Worm (Caenorhabditis elegans): ENCODE measurements around the gene ceh-30.

Gene ceh-30

DNA sequence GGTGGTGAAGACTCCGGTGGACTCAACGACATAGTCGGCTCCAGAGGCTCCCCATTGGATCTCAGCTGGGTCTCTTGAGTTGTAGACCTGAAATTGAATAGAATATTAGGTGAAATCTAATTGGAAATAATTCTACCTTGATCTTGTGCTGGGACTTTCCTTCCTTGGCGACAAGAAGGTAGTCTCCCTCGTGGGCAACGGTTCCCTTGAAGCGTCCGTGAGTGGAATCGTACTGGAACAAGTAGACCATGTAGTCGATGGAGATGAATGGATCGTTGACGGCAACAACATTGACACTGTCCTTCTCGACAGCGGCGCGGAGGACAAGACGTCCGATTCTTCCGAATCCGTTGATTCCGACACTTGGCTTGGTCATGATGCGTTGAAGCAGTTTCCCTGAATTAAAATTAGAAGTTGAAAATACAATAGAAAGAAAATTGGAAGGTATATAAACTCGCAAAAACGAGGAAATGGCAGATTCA lies 49.6 kb downstream of the ceh-30 start, which contains the start of gene gpd-3 (continued):
- TF ChIP-seq lin-26 (GFP tag; IDR thresholded peaks at IDR 0.05): peak; percentile 61; the same call in 1 of the 2 replicates
- no peak for TF ChIP-seq pha-4 (tag; optimal IDR thresholded peaks at IDR 0.05)
- TF ChIP-seq hlh-26 (GFP tag; conservative IDR thresholded peaks at IDR 0.05): no peak
- no peak for TF ChIP-seq tbx-9 (tag; optimal IDR thresholded peaks at IDR 0.05; ENCODE audit: borderline replicate concordance)

DNA sequence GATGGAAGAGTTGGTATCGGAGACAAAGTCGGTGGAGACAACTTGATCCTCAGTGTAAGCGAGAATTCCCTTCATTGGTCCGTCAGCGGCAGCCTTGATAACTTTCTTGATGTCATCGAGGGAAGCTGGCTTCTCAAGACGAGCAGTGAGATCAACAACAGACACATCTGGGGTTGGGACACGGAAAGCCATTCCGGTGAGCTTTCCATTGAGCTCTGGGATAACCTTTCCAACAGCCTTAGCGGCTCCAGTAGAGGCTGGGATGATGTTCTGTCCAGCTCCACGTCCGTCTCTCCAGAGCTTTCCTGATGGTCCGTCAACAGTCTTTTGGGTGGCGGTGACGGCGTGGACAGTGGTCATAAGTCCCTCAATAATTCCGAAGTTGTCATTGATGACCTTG lies 50.3 kb downstream of the ceh-30 start:
- TF ChIP-seq Y53G8AR.9 (GFP tag; conservative IDR thresholded peaks at IDR 0.05) (peak; percentile 45), egl-18 (GFP tag; IDR thresholded peaks at IDR 0.05) (0 out of 2 replicates have a peak, but pooled peaks have one; percentile 9), madf-3 (GFP tag; IDR thresholded peaks at IDR 0.05) (0 out of 2 replicates have a peak, but pooled peaks have one; percentile 58)

DNA sequence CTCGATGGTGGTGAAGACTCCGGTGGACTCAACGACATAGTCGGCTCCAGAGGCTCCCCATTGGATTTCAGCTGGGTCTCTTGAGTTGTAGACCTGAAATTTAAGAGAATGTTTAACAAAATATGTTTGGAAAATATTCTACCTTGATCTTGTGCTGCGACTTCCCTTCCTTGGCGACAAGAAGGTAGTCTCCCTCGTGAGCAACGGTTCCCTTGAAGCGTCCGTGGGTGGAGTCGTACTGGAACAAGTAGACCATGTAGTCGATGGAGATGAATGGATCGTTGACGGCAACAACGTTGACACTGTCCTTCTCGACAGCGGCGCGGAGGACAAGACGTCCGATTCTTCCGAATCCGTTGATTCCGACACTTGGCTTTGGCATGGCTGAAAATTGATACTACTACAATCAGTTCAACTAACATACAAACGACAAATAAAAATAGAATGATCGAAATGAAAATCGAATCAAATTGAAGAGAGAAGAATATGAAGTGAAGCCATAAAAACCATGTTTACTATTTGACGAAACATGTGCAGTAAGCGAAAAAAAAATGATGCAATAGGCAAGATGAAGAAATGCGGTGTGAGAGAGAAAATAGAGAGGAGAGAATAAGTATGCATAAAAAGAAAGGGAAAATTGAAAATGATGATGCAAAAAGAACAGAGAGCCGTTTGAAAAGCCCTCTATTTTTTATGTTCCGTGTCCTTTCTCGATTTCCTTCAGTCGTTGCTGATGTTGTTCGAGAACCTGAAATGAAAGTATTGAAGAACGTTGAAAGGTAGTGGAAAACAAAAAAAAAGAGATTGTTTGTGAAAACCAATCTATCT lies 51.1 kb downstream of the ceh-30 start, which contains the start of gene gpd-2:
Gene gpd-2, minus strand, starts transcription at position 384 of the 828 bp plus-strand sequence.
- no peak for TF ChIP-seq ztf-6 (GFP tag; IDR thresholded peaks at IDR 0.05)
- no peak for TF ChIP-seq ztf-18 (tag; optimal IDR thresholded peaks at IDR 0.05)
- no peak for TF ChIP-seq mxl-1 (tag; optimal IDR thresholded peaks at IDR 0.05)
- TF ChIP-seq madf-8 (GFP tag; conservative IDR thresholded peaks at IDR 0.05): no peak
- TF ChIP-seq cebp-2 (GFP tag; IDR thresholded peaks at IDR 0.05): no peak
- TF ChIP-seq lag-1 (GFP tag; IDR thresholded peaks at IDR 0.05): no peak
- 0 out of 2 replicates have a peak, but pooled peaks have one; percentile 31 for TF ChIP-seq let-526 (GFP tag; IDR thresholded peaks at IDR 0.05)
- TF ChIP-seq ZK185.1 (tag; optimal IDR thresholded peaks at IDR 0.05; ENCODE audit: poor library complexity, severe bottlenecking): peak; percentile 80
- TF ChIP-seq F33H1.4 (GFP tag; IDR thresholded peaks at IDR 0.05): no peak
- peak; percentile 23; the same call in 1 of the 2 replicates for TF ChIP-seq ekl-4 (GFP tag; IDR thresholded peaks at IDR 0.05)
- TF ChIP-seq bed-2 (GFP tag; IDR thresholded peaks at IDR 0.05): no peak
- TF ChIP-seq F55B11.4 (tag; optimal IDR thresholded peaks at IDR 0.05; ENCODE audit: borderline replicate concordance, insufficient read depth): no peak
- TF ChIP-seq ceh-58 (GFP tag; IDR thresholded peaks at IDR 0.05): no peak
- TF ChIP-seq madf-3 (GFP tag; IDR thresholded peaks at IDR 0.05): peak; percentile 43; the same call in 1 of the 2 replicates
- no peak for TF ChIP-seq akir-1 (GFP tag; optimal IDR thresholded peaks at IDR 0.05)
- TF ChIP-seq dox-1 (GFP tag; IDR thresholded peaks at IDR 0.05): 0 out of 2 replicates have a peak, but pooled peaks have one; percentile 22
- no peak for TF ChIP-seq F57A8.1 (GFP tag; optimal IDR thresholded peaks at IDR 0.05)
- no peak for TF ChIP-seq ztf-28 (GFP tag; IDR thresholded peaks at IDR 0.05)
- TF ChIP-seq B0019.2 (GFP tag; conservative IDR thresholded peaks at IDR 0.05): no peak
- TF ChIP-seq athp-1 (tag; optimal IDR thresholded peaks at IDR 0.05): no peak
- TF ChIP-seq nfyb-1 (GFP tag; IDR thresholded peaks at IDR 0.05): peak; percentile 66
- TF ChIP-seq hsf-1 (GFP tag; IDR thresholded peaks at IDR 0.05): no peak

Measured in whole organism, young adult.